Worm (Caenorhabditis elegans) whole organism, young adult: ENCODE data around the gene C27A7.3.

ENCODE experiments used
- B0035.1 ChIP-seq: sonication (generic microtip); optimal IDR thresholded peaks from 2 replicates; lab custom pipeline; 2016; ENCODE audit warnings: missing genetic modification characterization, mild to moderate bottlenecking, missing compliant biosample characterization, missing genotype, missing genetic modification reagents
- B0261.1 ChIP-seq: sonication (generic microtip); optimal IDR thresholded peaks from 2 replicates; lab custom pipeline; 2016; ENCODE audit warnings: mild to moderate bottlenecking, missing genetic modification characterization, moderate library complexity, missing compliant biosample characterization
- F49E8.2 ChIP-seq: sonication (generic microtip); optimal IDR thresholded peaks from 3 replicates; lab custom pipeline; 2017; ENCODE audit warnings: missing genetic modification characterization, mild to moderate bottlenecking, missing compliant biosample characterization, antibody characterized with exemption, moderate library complexity; ENCODE audit not compliant: insufficient read depth
- F57C9.4 ChIP-seq: sonication (generic microtip); optimal IDR thresholded peaks from 2 replicates; lab custom pipeline; 2017; ENCODE audit warnings: mild to moderate bottlenecking, missing genetic modification characterization, missing compliant biosample characterization
- Y56A3A.18 ChIP-seq: fragments of 200-800 bp; sonication (Bioruptor generic); IDR thresholded peaks from 2 replicates; pipeline ENCODE4 v1.3.6; 2022; ENCODE audit warnings: missing genetic modification reagents, missing genetic modification characterization, missing compliant biosample characterization
- Y79H2A.3 ChIP-seq: fragments of 200-800 bp; sonication (Bioruptor generic); conservative IDR thresholded peaks from 2 replicates; pipeline ENCODE4 v1.3.6; 2022; ENCODE audit warnings: missing genetic modification reagents, missing genetic modification characterization, missing compliant biosample characterization
- Y95B8A.8 ChIP-seq: fragments of 200-800 bp; sonication (Bioruptor generic); IDR thresholded peaks from 2 replicates; pipeline ENCODE4 v1.3.6; 2022; ENCODE audit warnings: missing genetic modification reagents, missing genetic modification characterization, missing compliant biosample characterization
- ZK185.1 ChIP-seq: sonication (generic microtip); optimal IDR thresholded peaks from 2 replicates; lab custom pipeline; 2016; ENCODE audit warnings: mild to moderate bottlenecking, missing genetic modification characterization, missing compliant biosample characterization; ENCODE audit not compliant: poor library complexity, severe bottlenecking
- ama-1 ChIP-seq, 3 experiments: fragments of 150-350 bp in 1 of 3; sonication (generic microtip) in 2 of 3; optimal IDR thresholded peaks; 2 replicates each; lab custom pipeline; 2014 to 2018; ENCODE audit warnings: missing biosample characterization in 2 of 3, missing genetic modification characterization in 2 of 3, missing genetic modification reagents in 2 of 3
- atf-7 ChIP-seq: sonication (generic microtip); optimal IDR thresholded peaks from 2 replicates; lab custom pipeline; 2017; ENCODE audit warnings: mild to moderate bottlenecking, missing genetic modification characterization, missing compliant biosample characterization
- attf-3 ChIP-seq: fragments of 200-800 bp; sonication (Bioruptor generic); conservative IDR thresholded peaks from 2 replicates; pipeline ENCODE4 v1.3.6; 2022; ENCODE audit warnings: missing genetic modification reagents, missing genetic modification characterization, missing compliant biosample characterization
- bed-2 ChIP-seq: fragments of 200-800 bp; sonication (Bioruptor generic); IDR thresholded peaks from 2 replicates; pipeline ENCODE4 v1.3.6; 2022; ENCODE audit warnings: missing genetic modification reagents, missing genetic modification characterization, missing compliant biosample characterization
- ceh-58 ChIP-seq: fragments of 200-800 bp; sonication (Bioruptor generic); IDR thresholded peaks from 2 replicates; pipeline ENCODE4 v1.3.6; 2022; ENCODE audit warnings: missing genetic modification characterization, missing compliant biosample characterization
- dpl-1 ChIP-seq: fragments of 150-350 bp; optimal IDR thresholded peaks from 2 replicates; lab custom pipeline; 2014; ENCODE audit warnings: missing biosample characterization, missing genetic modification reagents, missing genetic modification characterization
- efl-1 ChIP-seq: fragments of 150-350 bp; optimal IDR thresholded peaks from 2 replicates; lab custom pipeline; 2014; ENCODE audit warnings: missing biosample characterization, missing genetic modification reagents, missing genetic modification characterization
- egl-18 ChIP-seq: fragments of 200-800 bp; sonication (Bioruptor generic); IDR thresholded peaks from 2 replicates; pipeline ENCODE4 v1.3.6; 2022; ENCODE audit warnings: missing genetic modification reagents, missing genetic modification characterization, missing compliant biosample characterization
- ekl-4 ChIP-seq: fragments of 200-800 bp; sonication (Bioruptor generic); IDR thresholded peaks from 2 replicates; pipeline ENCODE4 v1.3.6; 2022; ENCODE audit warnings: missing genetic modification reagents, missing genetic modification characterization, missing compliant biosample characterization
- fkh-3 ChIP-seq: sonication (generic microtip); optimal IDR thresholded peaks from 2 replicates; lab custom pipeline; 2016; ENCODE audit warnings: mild to moderate bottlenecking, missing genetic modification characterization, missing compliant biosample characterization
- hlh-12 ChIP-seq: sonication (generic microtip); optimal IDR thresholded peaks from 2 replicates; lab custom pipeline; 2016; ENCODE audit warnings: missing genetic modification characterization, missing compliant biosample characterization
- hmg-1.2 ChIP-seq: fragments of 200-800 bp; sonication (Bioruptor generic); IDR thresholded peaks from 2 replicates; pipeline ENCODE4 v1.3.6; 2022; ENCODE audit warnings: missing genetic modification reagents, missing genetic modification characterization, missing compliant biosample characterization
- hrde-1 ChIP-seq: sonication (generic microtip); optimal IDR thresholded peaks from 2 replicates; lab custom pipeline; 2016; ENCODE audit warnings: missing genetic modification characterization, mild to moderate bottlenecking, missing compliant biosample characterization, moderate library complexity, missing genotype, missing genetic modification reagents, borderline replicate concordance
- lin-35 ChIP-seq, 3 experiments: fragments of 150-350 bp in 2 of 3; sonication (generic microtip) in 1 of 3; optimal IDR thresholded peaks; 2 replicates each; lab custom pipeline; 2014 to 2018; ENCODE audit warnings: missing biosample characterization in 3 of 3, missing genetic modification characterization in 3 of 3, missing genetic modification reagents in 3 of 3
- lin-40 ChIP-seq: sonication (generic microtip); optimal IDR thresholded peaks from 2 replicates; lab custom pipeline; 2016; ENCODE audit warnings: missing genetic modification characterization, mild to moderate bottlenecking, missing compliant biosample characterization, missing genotype, missing genetic modification reagents
- lin-54 ChIP-seq: fragments of 200-800 bp; sonication (Bioruptor generic); optimal IDR thresholded peaks from 2 replicates; lab custom pipeline; 2018; ENCODE audit warnings: mild to moderate bottlenecking, missing genetic modification characterization, missing compliant biosample characterization
- madf-6 ChIP-seq: fragments of 200-800 bp; sonication (Bioruptor generic); IDR thresholded peaks from 2 replicates; pipeline ENCODE4 v1.3.6; 2022; ENCODE audit warnings: missing genetic modification reagents, missing genetic modification characterization, missing compliant biosample characterization
- mxl-1 ChIP-seq: sonication (generic microtip); optimal IDR thresholded peaks from 2 replicates; lab custom pipeline; 2016; ENCODE audit warnings: missing genetic modification characterization, missing compliant biosample characterization
- nfya-2 ChIP-seq: fragments of 200-800 bp; sonication (Bioruptor generic); IDR thresholded peaks from 2 replicates; pipeline ENCODE4 v1.3.6; 2022; ENCODE audit warnings: missing genetic modification reagents, missing genetic modification characterization, missing compliant biosample characterization
- nhr-90 ChIP-seq: sonication (generic microtip); optimal IDR thresholded peaks from 2 replicates; lab custom pipeline; 2016; ENCODE audit warnings: missing genotype, mild to moderate bottlenecking, missing genetic modification characterization, missing compliant biosample characterization
- rec-8 ChIP-seq, 2 experiments: sonication (generic microtip); optimal IDR thresholded peaks; 2 replicates each; lab custom pipeline; 2016; ENCODE audit warnings: mild to moderate bottlenecking in 2 of 2, missing genetic modification characterization in 2 of 2, missing genetic modification reagents in 2 of 2, missing genotype in 2 of 2, missing biosample characterization in 1 of 2, missing compliant biosample characterization in 1 of 2, moderate library complexity in 1 of 2
- rpc-1 ChIP-seq, 2 experiments: fragments of 150-350 bp in 1 of 2; sonication (generic microtip) in 1 of 2; optimal IDR thresholded peaks; 2 replicates each; lab custom pipeline; 2014 to 2018; ENCODE audit warnings: missing biosample characterization in 1 of 2, missing genetic modification characterization in 1 of 2, missing genetic modification reagents in 1 of 2, missing genotype in 1 of 2
- sdz-38 ChIP-seq: sonication (generic microtip); optimal IDR thresholded peaks from 2 replicates; lab custom pipeline; 2016; ENCODE audit warnings: missing genotype, missing genetic modification characterization, missing compliant biosample characterization
- snpc-3.4 ChIP-seq: sonication (generic microtip); optimal IDR thresholded peaks from 2 replicates; lab custom pipeline; 2017; ENCODE audit warnings: missing genetic modification characterization, mild to moderate bottlenecking, missing compliant biosample characterization, antibody characterized with exemption, moderate library complexity, missing genotype, missing genetic modification reagents
- somi-1 ChIP-seq: fragments of 200-800 bp; sonication (Bioruptor generic); optimal IDR thresholded peaks from 2 replicates; lab custom pipeline; 2018; ENCODE audit warnings: mild to moderate bottlenecking, missing genetic modification characterization, missing compliant biosample characterization
- sptf-2 ChIP-seq: fragments of 200-800 bp; sonication (Bioruptor generic); optimal IDR thresholded peaks from 2 replicates; lab custom pipeline; 2018; ENCODE audit warnings: mild to moderate bottlenecking, missing genetic modification characterization, missing compliant biosample characterization
- tbp1 ChIP-seq: fragments of 200-800 bp; sonication (Bioruptor generic); optimal IDR thresholded peaks from 2 replicates; lab custom pipeline; 2018; ENCODE audit warnings: mild to moderate bottlenecking, missing genetic modification characterization, missing compliant biosample characterization
- tlf-1 ChIP-seq: fragments of 200-800 bp; sonication (Bioruptor generic); optimal IDR thresholded peaks from 2 replicates; lab custom pipeline; 2018; ENCODE audit warnings: mild to moderate bottlenecking, missing genetic modification characterization, missing compliant biosample characterization
- xnd-1 ChIP-seq: sonication (generic microtip); optimal IDR thresholded peaks from 2 replicates; lab custom pipeline; 2016; ENCODE audit warnings: missing genotype, missing genetic modification reagents, missing genetic modification characterization, missing compliant biosample characterization
- ztf-22 ChIP-seq: fragments of 200-800 bp; sonication (Bioruptor generic); optimal IDR thresholded peaks from 2 replicates; lab custom pipeline; 2018; ENCODE audit warnings: mild to moderate bottlenecking, missing genetic modification characterization, moderate library complexity, missing compliant biosample characterization
- ztf-25 ChIP-seq: fragments of 200-800 bp; sonication (Bioruptor generic); IDR thresholded peaks from 2 replicates; pipeline ENCODE4 v1.3.6; 2022; ENCODE audit warnings: missing genetic modification reagents, missing genetic modification characterization, missing compliant biosample characterization
- ztf-28 ChIP-seq: fragments of 200-800 bp; sonication (Bioruptor generic); IDR thresholded peaks from 2 replicates; pipeline ENCODE4 v1.3.6; 2022; ENCODE audit warnings: missing genetic modification reagents, missing genetic modification characterization, missing compliant biosample characterization
- ztf-3 ChIP-seq: fragments of 200-800 bp; sonication (Bioruptor generic); optimal IDR thresholded peaks from 2 replicates; lab custom pipeline; 2018; ENCODE audit warnings: mild to moderate bottlenecking, missing genetic modification characterization, missing compliant biosample characterization
- ztf-6 ChIP-seq: fragments of 200-800 bp; sonication (Bioruptor generic); IDR thresholded peaks from 2 replicates; pipeline ENCODE4 v1.3.6; 2022; ENCODE audit warnings: missing genetic modification reagents, missing genetic modification characterization, missing compliant biosample characterization

The C27A7.3 gene

DNA sequence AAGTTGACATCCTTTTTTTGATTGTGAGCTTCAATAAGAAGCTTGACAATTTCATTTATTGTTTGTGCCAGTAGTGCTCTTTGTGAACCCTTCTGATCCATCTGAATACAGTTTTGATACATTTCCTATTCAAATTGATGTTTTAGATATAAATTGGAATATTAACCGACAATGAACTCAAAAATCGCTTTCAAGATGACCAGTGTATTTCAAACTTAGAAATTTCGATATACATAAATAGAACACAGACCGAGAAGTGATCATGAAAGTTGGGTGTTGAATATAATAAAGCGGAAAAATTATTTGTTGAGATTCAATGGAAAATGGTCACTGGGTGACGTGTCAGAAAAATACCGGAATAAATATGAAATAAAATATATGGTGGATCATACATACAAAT lies 40.6 kb downstream of the C27A7.3 start, which contains the start of gene elpc-3:
Gene elpc-3 (minus strand): TSS at position 101 of the 400 bp plus-strand sequence.
- TF ChIP-seq ama-1 (optimal IDR thresholded peaks at IDR 0.05; lab: Kevin White, UChicago) = no peak
- peak in 1 of 2 experiments; percentile 27 for TF ChIP-seq ama-1 (GFP tag; optimal IDR thresholded peaks at IDR 0.05; lab: Kevin White, UChicago)
- TF ChIP-seq rpc-1 (optimal IDR thresholded peaks at IDR 0.05; lab: Kevin White, UChicago) = no peak
- TF ChIP-seq rpc-1 (tag; optimal IDR thresholded peaks at IDR 0.05; lab: Kevin White, UChicago) = no peak

ce11 chrV:12183854-12184253 lies 43.1 kb downstream of the C27A7.3 start, which contains the start of gene usip-1:
usip-1 (minus strand) TSS chrV:12184194.
- TF ChIP-seq ekl-4 (GFP tag; lab: Robert Waterston, UW) = no peak
- no peak for TF ChIP-seq B0035.1 (tag; lab: Kevin White, UChicago)
- no peak for TF ChIP-seq ZK185.1 (tag; lab: Kevin White, UChicago)
- TF ChIP-seq madf-6 (GFP tag; lab: Robert Waterston, UW) = no peak
- TF ChIP-seq ztf-25 (GFP tag; lab: Robert Waterston, UW) = no peak
- TF ChIP-seq lin-35 (GFP tag; optimal IDR thresholded peaks at IDR 0.05; lab: Kevin White, UChicago) = no peak
- no peak for TF ChIP-seq mxl-1
- TF ChIP-seq hrde-1 (tag; lab: Kevin White, UChicago) = no peak
- no peak for TF ChIP-seq sdz-38 (tag; lab: Kevin White, UChicago)
- TF ChIP-seq ztf-28 (GFP tag; lab: Robert Waterston, UW) = no peak
- no peak for TF ChIP-seq lin-40
- no peak for TF ChIP-seq hlh-12
- no peak for TF ChIP-seq hmg-1.2 (GFP tag; lab: Robert Waterston, UW)
- TF ChIP-seq B0261.1 (tag; lab: Kevin White, UChicago) = no peak
- TF ChIP-seq nfya-2 (GFP tag; lab: Robert Waterston, UW) = no peak
- no peak for TF ChIP-seq F49E8.2 (tag; lab: Kevin White, UChicago)
- TF ChIP-seq, all 124 proteins: peak for 0

DNA sequence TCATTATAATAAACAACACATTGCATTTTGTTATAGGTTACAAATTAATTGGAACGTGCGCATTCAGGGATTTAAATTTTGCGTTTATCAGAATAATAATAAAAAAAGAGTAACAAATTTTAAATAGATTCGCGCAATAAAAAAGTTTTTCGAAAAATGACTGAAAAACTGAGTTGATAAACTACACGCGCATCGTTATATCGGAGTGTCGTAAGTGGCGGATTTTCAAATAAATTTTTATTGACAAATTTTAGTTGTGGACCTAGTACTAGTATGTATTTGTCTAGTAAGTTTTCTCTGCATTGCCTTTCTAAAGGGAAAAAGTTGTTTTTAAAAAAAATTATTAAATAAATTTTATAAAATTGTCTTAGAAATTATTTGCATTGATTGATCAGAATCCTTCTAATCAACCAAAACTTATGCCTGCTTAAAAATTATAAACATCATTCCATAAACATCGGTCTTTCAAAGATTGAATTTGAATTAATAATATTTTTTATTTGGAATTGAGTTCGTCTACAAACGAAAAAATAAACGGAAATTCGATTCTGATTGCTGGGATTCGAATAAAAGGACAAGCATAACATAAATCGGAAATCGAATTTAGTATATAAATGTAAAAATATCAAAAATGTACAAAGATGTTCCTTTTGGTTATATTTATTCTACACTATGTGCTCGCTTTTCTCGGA lies 43.7 kb downstream of the C27A7.3 start, which contains the start of gene srd-4:
Gene srd-4 (plus strand): TSS at position 642 of the 692 bp plus-strand sequence.
- no peak for TF ChIP-seq ceh-58
- peak; percentile 90 for TF ChIP-seq attf-3 (GFP tag; lab: Robert Waterston, UW)
- no peak for TF ChIP-seq atf-7
- peak; percentile 34 for TF ChIP-seq dpl-1 (GFP tag; lab: Kevin White, UChicago)
- no peak for TF ChIP-seq ztf-28 (GFP tag; lab: Robert Waterston, UW)
- no peak for TF ChIP-seq egl-18 (GFP tag; lab: Robert Waterston, UW)
- no peak for TF ChIP-seq tbp1 (GFP tag; lab: Kevin White, UChicago)
- peak; percentile 47 for TF ChIP-seq efl-1 (GFP tag; lab: Kevin White, UChicago)
- TF ChIP-seq ztf-22 (GFP tag; lab: Kevin White, UChicago) = no peak
- peak in 1 of 3 experiments; percentile 55 for TF ChIP-seq lin-35 (GFP tag; optimal IDR thresholded peaks at IDR 0.05; lab: Kevin White, UChicago)
- TF ChIP-seq rec-8 (tag; optimal IDR thresholded peaks at IDR 0.05; lab: Kevin White, UChicago) = no peak
- no peak for TF ChIP-seq Y56A3A.18 (GFP tag; lab: Robert Waterston, UW)
- no peak for TF ChIP-seq tlf-1 (GFP tag; lab: Kevin White, UChicago)
- TF ChIP-seq lin-54 (GFP tag; lab: Kevin White, UChicago) = peak; percentile 81
- no peak for TF ChIP-seq somi-1 (GFP tag; lab: Kevin White, UChicago)

- no peak for TF ChIP-seq Y79H2A.3 (GFP tag; lab: Robert Waterston, UW)
- TF ChIP-seq fkh-3 (tag; lab: Kevin White, UChicago) = no peak
- TF ChIP-seq F49E8.2 (tag; lab: Kevin White, UChicago) = no peak
- no peak for TF ChIP-seq snpc-3.4
- TF ChIP-seq sptf-2 = no peak
- TF ChIP-seq nhr-90 (tag; lab: Kevin White, UChicago) = no peak
- no peak for TF ChIP-seq bed-2 (GFP tag; lab: Robert Waterston, UW)
- TF ChIP-seq xnd-1 (tag; lab: Kevin White, UChicago) = no peak
- no peak for TF ChIP-seq F57C9.4
- TF ChIP-seq ztf-3 = no peak
- TF ChIP-seq Y95B8A.8 (GFP tag; lab: Robert Waterston, UW) = no peak
- TF ChIP-seq hlh-12 = no peak
- no peak for TF ChIP-seq atf-7
- TF ChIP-seq ztf-6 (GFP tag; lab: Robert Waterston, UW) = no peak
These were observed 46.6 kb downstream of the C27A7.3 start, which contains the start of gene ZK863.8 for ce11 chrV:12187344-12187743. ZK863.8 (minus strand) TSS chrV:12187516.
